Fruit fly (Drosophila melanogaster): ENCODE results near the gene Srrm1.

Srrm1 gene

DNA sequence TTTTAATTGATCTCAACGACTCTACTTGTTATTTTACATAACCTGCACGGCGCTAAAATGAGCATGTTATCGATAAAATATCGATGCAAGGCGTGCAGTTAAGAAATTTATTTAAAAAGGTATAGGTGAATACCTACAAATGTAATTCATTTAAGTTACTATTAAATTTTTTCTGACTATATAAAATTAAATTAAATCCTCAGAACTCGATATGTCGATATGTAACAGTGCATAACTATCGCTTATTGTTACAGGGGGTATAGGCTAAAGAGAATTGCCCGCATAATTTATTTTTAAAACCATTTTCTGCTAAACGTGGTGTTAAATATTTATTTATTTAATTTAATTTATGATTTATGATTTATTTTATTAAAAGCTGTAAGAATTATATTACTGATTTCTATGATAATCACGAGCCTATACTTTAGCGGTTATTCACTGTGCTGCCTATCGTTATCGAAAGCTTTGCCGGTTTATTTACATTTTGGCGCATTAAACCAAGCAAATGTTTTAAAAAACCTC, 18.8 kb upstream of the Srrm1 start, which contains the start of the genes mRpL20 and Icmt (continued):
- TF ChIP-seq CG1647 (GFP tag; optimal IDR thresholded peaks at IDR 0.05) (peak; percentile 36), ash1 (GFP tag; optimal IDR thresholded peaks at IDR 0.05) (no peak), CG1603 (tag; optimal IDR thresholded peaks at IDR 0.05) (peak; percentile 57), CG5953 (GFP tag; IDR thresholded peaks at IDR 0.05) (peak; percentile 79), pros (GFP tag; optimal IDR thresholded peaks at IDR 0.05) (no peak), croc (GFP tag; conservative IDR thresholded peaks at IDR 0.05) (peak; percentile 93), CG14050 (GFP tag; IDR thresholded peaks at IDR 0.05) (peak; percentile 95), Sin3A (optimal IDR thresholded peaks at IDR 0.05) (no peak), ATbp (GFP tag; optimal IDR thresholded peaks at IDR 0.05) (peak; percentile 87), vvl (GFP tag; IDR thresholded peaks at IDR 0.05) (peak; percentile 98), HLHmδ (GFP tag; optimal IDR thresholded peaks at IDR 0.05) (no peak), pita (GFP tag; optimal IDR thresholded peaks at IDR 0.05) (no peak), HmgD (GFP tag; optimal IDR thresholded peaks at IDR 0.05) (no peak), da (GFP tag; optimal IDR thresholded peaks at IDR 0.05) (no peak), CG6654 (GFP tag; optimal IDR thresholded peaks at IDR 0.05) (peak; percentile 52), schlank (tag; optimal IDR thresholded peaks at IDR 0.05) (peak; percentile 85), CG34376 (GFP tag; optimal IDR thresholded peaks at IDR 0.05) (peak; percentile 6), Lim3 (GFP tag; IDR thresholded peaks at IDR 0.05) (peak; percentile 56; the same call in 1 of the 2 replicates), CG10979 (tag; optimal IDR thresholded peaks at IDR 0.05) (peak; percentile 81), Elba2 (GFP tag; optimal IDR thresholded peaks at IDR 0.05) (no peak), Ada2b (GFP tag; IDR thresholded peaks at IDR 0.05) (peak; percentile 93), CG11723 (GFP tag; optimal IDR thresholded peaks at IDR 0.05) (peak; percentile 75), chinmo (GFP tag; IDR thresholded peaks at IDR 0.05; ENCODE audit: partially characterized antibody) (peak; percentile 86; the same call in 2 of the 4 replicates), CG14667 (GFP tag; IDR thresholded peaks at IDR 0.05) (peak; percentile 98), eyg (GFP tag; optimal IDR thresholded peaks at IDR 0.05) (no peak), CG3726 (GFP tag; IDR thresholded peaks at IDR 0.05) (peak; percentile 93), CG7372 (GFP tag; IDR thresholded peaks at IDR 0.05) (peak; percentile 96), Fer3 (tag; optimal IDR thresholded peaks at IDR 0.05) (peak; percentile 91), CG15011 (GFP tag; optimal IDR thresholded peaks at IDR 0.05) (peak; percentile 69), pho (GFP tag; optimal IDR thresholded peaks at IDR 0.05) (peak; percentile 46), Max (GFP tag; optimal IDR thresholded peaks at IDR 0.05) (peak; percentile 77), Nf-YC (tag; optimal IDR thresholded peaks at IDR 0.05) (peak; percentile 87), D (optimal IDR thresholded peaks at IDR 0.05) (no peak), D (GFP tag; optimal IDR thresholded peaks at IDR 0.05) (peak; percentile 64), luna (GFP tag; optimal IDR thresholded peaks at IDR 0.05) (no peak), hth (optimal IDR thresholded peaks at IDR 0.05) (no peak), kni (GFP tag; optimal IDR thresholded peaks at IDR 0.05) (no peak), E2f1 (GFP tag; IDR thresholded peaks at IDR 0.05) (peak; percentile 97), CG8089 (GFP tag; optimal IDR thresholded peaks at IDR 0.05) (no peak), Bteb2 (GFP tag; optimal IDR thresholded peaks at IDR 0.05) (peak; percentile 51), gcm2 (GFP tag; optimal IDR thresholded peaks at IDR 0.05) (peak; percentile 62), chif (GFP tag; optimal IDR thresholded peaks at IDR 0.05) (peak in 1 of 2 experiments; percentile 45), NFAT (GFP tag; IDR thresholded peaks at IDR 0.05) (peak; percentile 93), bowl (GFP tag; IDR thresholded peaks at IDR 0.05) (peak; percentile 80), CG7928 (GFP tag; optimal IDR thresholded peaks at IDR 0.05) (peak; percentile 57), Dref (GFP tag; IDR thresholded peaks at IDR 0.05) (peak; percentile 66), CG9932 (GFP tag; IDR thresholded peaks at IDR 0.05) (peak; percentile 95), CG13624 (GFP tag; optimal IDR thresholded peaks at IDR 0.05) (peak; percentile 33), CG18599 (GFP tag; optimal IDR thresholded peaks at IDR 0.05) (peak; percentile 86), bigmax (GFP tag; optimal IDR thresholded peaks at IDR 0.05) (peak; percentile 77), Neu2 (GFP tag; optimal IDR thresholded peaks at IDR 0.05; ENCODE audit: borderline replicate concordance) (no peak), CG16813 (GFP tag; IDR thresholded peaks at IDR 0.05; ENCODE audit: partially characterized antibody) (peak; percentile 72)
